Fruit fly (Drosophila melanogaster): ENCODE data around the gene Best1.

Gene Best1

DNA sequence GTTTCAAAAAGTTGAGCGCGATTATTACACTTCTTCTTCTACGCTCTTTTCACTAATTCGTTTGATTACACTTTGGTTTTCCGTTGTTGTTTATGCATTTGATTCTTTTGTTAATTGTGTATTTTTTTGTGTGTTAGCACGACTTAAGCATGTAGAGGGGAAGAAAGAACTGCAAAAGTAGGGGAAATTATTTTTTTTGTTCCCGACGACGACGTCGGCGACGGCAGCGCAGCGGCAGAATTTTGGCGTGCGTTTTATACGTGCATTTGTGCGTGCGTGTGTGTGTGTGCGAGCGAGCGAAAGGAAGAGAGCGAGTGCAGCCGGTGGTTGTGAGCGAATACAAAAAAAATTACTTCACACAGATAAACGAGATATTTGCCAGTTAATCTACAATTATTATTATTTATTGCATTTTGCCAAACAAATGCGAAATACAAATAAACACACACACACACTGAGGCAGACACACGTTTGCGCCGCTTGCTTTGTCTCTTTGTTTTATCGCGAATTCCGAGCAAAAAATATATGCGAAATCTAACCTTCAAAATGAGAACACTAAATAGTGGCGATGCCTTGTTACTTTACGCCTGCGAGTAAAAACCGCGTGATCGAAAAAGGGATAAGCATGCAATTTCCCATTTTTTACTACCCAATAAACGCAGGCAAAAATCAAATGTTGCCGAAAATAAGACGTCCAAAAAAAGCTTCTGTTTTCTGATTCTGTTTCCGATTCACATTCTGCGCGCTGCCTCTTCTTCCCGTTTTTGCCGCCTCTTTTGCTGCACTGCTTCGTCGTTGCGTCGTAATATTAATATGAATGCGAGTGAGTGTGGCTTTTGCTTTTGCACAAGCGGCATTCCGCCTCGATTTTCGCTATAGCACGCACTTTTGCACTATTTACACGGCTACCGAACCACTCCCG lies 36.6 kb downstream of the Best1 start:
- TF ChIP-seq CG17801 (GFP tag; optimal IDR thresholded peaks at IDR 0.05; ENCODE audit: partially characterized antibody) = no peak

DNA sequence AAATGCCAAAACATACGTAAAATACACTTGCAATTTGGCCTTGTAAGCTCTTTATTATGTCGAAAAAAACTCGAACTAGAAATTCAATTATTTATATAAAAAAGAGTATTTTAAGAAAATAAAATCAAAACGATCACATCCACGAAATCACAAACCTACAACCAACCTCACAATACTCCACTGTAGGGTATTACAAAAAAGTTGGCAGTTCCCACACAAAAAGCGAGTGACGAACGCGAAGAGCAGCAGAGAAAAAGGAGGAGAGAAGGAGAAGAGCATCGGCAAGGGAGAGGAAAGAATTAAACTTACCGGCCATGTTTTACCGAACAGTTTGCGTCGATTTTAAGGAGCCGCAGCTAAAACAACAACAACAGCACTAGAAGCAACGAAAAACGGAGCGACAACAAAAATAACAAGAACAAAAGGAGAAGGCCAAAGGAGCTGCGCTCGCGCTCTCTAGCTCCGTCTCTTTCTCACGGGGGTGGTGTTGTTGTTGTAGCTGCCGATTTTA lies 37.3 kb downstream of the Best1 start:
- no peak for TF ChIP-seq CG17801 (GFP tag; optimal IDR thresholded peaks at IDR 0.05; ENCODE audit: partially characterized antibody)

DNA sequence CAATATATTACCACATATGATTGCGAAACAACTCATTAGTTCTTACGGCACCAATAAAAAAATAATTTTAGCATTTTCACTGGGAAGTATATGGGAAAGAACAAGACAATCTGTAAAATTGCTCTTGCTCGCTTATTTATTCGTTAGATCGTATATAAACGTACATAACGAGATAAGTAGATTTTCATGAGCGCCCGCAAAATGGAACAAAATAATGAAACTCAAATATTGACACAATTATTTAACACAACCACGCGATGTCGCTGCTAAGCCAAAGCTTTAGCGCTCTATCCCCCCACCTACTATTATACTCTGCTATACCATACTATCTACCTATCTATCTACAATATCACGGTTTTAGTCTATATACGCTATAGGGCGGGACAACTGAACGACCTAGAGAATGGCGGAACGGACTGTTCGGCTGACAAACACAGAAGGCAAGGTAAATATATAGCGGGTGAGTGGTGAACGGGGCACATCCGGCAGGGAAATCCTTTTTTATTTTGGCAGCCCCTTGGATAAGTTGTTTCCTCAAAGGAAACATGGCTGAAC lies 39.2 kb downstream of the Best1 start:
- TF ChIP-seq CG17801 (GFP tag; optimal IDR thresholded peaks at IDR 0.05; ENCODE audit: partially characterized antibody) = no peak

DNA sequence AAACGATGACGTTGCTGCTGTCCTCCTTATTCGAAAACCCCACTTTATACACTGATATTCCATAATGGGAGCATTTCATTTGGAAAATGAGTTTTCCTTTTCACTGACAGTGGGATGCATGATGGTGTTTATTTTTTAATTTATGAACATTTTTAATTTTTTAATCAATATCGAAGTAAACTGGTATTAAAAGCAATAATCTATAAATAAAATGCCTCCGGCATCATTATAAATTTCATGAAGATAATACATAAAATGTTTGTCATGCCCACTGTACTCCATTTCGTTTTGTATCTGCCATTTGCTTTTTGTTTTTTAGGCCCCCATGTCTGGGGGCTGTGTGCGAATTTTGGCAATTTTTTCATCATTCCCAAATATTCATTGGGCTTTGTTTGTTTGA lies 40.2 kb downstream of the Best1 start:
- peak; percentile 54 for TF ChIP-seq CG17801 (GFP tag; optimal IDR thresholded peaks at IDR 0.05; ENCODE audit: partially characterized antibody)

DNA sequence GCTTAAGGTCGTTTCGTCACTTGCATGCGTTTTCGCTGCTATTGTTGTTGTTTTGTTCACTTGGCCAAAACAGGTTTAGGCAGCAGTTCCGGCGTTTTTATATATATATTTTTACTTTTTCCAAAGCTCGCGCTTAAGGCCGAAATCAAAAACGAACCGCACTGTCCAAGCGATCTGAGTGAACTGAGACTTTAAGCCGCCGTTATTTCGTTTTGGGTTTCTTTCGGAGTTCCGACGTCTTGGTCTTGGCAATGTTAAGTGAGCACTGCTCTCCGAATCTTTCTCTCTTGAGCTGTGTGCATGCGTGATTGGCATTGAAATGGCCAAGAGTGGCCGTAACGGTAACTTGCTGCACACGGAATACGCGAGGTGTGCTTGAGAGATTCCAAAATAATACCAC lies 44.8 kb downstream of the Best1 start, which contains the start of gene knk:
knk (minus strand) TSS at position 188 of the 400 bp plus-strand sequence.
- TF ChIP-seq CG17801 (GFP tag; optimal IDR thresholded peaks at IDR 0.05; ENCODE audit: partially characterized antibody) = no peak

DNA sequence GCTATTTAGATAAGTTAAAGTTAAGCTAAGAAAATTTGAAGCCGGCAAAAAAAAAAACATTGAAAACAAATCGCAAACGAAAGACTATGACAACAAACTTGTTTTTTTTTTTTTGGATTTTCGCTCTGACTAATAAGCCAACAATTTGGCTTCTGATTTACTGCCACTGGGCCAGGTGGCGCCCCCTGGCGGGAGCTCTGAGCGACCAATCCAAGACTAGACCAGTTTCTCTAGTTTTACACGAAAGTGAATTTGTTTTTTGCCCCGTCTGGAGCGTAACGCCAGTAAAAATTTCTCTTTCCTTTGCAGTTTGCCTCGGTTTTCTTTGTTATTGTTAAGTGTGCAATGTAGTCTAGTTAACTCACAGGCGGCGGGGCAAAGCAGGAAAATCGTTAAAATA lies 45.5 kb downstream of the Best1 start:
- TF ChIP-seq CG17801 (GFP tag; optimal IDR thresholded peaks at IDR 0.05; ENCODE audit: partially characterized antibody) = no peak

DNA sequence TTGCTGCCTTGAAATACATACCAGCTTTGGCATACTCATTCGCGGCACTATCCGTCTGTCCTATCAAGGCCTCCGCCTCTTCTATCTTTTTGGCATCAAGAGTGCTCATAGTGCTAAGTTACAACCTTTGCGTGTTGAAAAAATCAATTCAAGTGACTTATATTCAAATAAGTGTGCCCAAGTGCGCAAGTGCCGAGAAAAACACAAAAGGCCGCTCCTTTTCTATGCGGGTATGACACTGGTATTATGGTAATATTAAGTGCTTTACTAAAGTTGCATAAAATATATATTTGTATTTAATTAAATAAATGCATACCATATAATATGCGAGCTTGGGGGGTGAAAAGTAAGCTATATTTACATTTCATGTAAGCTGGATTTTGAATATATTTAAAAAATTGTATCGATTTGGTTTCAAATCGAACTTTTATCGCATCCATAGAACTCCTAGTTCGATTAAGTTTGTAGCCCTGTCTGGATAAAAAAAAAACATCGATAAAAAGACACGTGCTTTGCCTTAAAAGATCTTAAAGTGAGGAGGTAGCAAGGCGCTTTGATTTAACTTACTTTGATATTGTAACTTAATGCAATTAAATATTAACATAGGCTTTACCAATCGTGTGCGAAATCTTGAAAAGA lies 48.9 kb downstream of the Best1 start, which contains the start of the genes gammaSnap2 and ATPsynepsilonL:
gammaSnap2 (minus strand) TSS at position 135 of the 639 bp plus-strand sequence.
ATPsynepsilonL (plus strand) TSS at position 508 of the 639 bp plus-strand sequence.
- TF ChIP-seq CG17801 (GFP tag; optimal IDR thresholded peaks at IDR 0.05; ENCODE audit: partially characterized antibody) = no peak

DNA sequence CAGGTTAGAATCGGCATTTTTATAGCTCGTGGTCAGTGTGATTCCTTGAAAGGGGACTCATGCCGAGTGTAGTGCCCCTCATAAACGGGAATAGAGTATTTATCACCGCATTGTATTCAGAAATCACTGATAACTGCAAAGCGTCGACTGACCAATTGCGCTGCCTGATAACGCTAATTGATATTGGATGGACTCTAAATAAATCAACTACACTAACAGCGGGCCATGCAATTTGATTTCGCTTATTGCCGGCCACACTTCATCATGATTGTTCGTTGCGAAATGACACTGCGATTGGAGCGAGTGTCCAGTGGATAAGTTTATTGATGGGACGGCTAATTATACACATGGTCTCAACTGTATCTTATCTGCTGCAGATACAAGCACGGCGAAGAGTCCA lies 50.7 kb downstream of the Best1 start:
- no peak for TF ChIP-seq CG17801 (GFP tag; optimal IDR thresholded peaks at IDR 0.05; ENCODE audit: partially characterized antibody)

DNA sequence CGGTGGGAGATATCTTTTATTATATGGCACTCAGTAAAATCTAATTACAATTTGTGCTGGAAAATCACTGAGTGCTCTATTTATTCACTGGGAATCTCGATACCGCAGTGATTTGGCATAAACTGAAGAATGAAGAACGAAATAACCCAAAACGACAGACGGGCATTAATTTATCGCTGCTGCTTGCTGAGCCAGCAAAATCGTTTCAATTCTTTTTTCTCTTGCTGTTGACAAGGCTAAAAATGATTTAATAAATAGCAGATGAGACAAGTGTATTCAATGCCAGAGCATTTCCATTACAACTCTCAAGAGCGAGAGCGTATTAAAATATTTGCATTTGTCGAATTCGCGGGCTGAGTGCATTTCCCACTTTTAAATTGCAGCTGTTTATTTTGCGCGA lies 54.5 kb downstream of the Best1 start:
- no peak for TF ChIP-seq CG17801 (GFP tag; optimal IDR thresholded peaks at IDR 0.05; ENCODE audit: partially characterized antibody)

DNA sequence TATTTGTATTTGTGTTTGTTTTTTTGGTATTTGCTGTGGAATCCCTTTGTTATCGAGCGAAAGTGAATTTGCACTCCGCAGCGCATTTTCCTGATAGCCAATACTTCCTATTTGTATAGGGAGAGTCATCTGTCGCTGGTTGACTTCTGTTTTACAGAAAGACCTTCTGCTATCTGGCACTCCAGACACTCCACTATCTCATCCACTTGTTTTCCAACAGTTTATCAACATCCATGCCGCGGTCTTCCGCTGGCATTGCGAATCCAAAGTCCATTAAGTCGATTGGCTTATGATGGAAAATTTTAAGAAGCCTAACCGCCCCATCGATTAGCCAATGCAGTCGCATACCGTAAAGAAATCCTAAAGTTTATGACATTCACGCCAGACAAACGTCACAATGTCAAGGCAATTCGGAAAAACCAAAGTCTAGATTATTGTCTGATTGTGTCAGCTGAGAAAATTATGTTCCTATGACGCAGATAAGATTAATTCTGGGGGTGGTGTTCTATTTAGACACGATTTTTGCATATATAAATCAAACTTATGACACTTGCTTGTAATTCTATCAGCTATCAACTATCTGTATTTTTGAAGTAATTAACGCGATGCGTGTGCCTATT lies 55.3 kb downstream of the Best1 start:
- no peak for TF ChIP-seq CG17801 (GFP tag; optimal IDR thresholded peaks at IDR 0.05; ENCODE audit: partially characterized antibody)

DNA sequence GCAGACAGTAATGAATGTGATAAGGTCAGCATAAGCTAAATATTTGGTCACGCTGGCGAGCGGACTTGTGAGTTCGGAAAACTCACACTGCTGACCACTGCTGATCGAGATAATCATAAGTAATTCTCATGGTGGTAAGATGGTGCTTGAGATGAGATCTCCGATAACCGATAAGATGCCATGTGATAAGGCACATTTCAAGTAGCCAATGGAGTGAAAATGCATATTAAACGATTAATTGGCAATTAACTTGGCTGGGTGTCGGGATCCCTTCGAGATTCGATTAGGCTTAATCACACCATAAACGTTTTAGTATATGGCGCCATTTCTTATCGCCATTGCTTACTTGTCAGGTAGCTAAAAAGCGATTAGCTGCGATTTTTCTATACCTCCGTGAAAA lies 56.5 kb downstream of the Best1 start:
- TF ChIP-seq CG17801 (GFP tag; optimal IDR thresholded peaks at IDR 0.05; ENCODE audit: partially characterized antibody) = no peak

DNA sequence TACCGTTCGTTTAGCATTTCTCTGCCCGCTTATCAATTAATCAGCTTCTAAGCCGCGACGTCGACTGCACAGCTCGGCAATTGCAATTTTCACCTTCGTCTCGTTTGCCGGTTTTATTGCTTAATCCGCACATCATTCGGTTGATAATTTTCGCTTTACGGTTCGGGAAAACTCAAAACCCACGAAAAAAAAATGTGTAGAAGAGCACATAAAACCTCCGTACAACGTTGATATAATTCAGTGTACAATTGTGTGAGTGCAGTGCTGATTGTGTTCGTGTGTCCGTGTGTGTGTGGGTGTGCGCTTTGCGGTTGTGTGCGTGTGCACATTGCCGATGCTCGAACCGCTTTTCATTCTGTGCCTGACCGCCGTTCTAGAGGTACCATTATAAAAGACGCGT lies 58.1 kb downstream of the Best1 start, which contains the start of gene CAH7:
CAH7 (plus strand) TSS at position 43 of the 400 bp plus-strand sequence.
- no peak for TF ChIP-seq CG17801 (GFP tag; optimal IDR thresholded peaks at IDR 0.05; ENCODE audit: partially characterized antibody)

DNA sequence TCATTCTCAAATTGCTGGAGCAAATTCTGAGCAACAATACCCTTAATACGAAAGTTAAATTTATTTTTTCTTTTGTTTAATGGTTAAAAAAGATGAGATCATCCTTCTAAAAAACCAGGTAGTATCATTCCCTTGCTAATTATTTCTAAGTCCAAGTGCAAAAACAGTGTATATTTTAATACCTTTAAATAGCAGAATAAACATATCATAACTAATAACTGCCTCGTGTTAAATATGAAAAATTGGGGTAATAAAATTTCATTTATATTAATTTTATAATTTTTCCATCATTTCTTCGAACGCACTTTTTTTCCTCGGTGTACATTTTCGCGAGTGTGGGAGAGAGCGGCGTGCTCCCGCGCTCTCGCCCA lies 58.5 kb downstream of the Best1 start:
- peak; percentile 17 for TF ChIP-seq CG17801 (GFP tag; optimal IDR thresholded peaks at IDR 0.05; ENCODE audit: partially characterized antibody)

Measured in ovary, adult (tissue).